Worm (Caenorhabditis elegans) whole organism, early embryonic: Measurements from ENCODE around the gene srd-32.

Experiments used
- B0310.2 ChIP-seq: sonication (generic microtip); optimal IDR thresholded peaks from 2 replicates; lab custom pipeline; 2016; ENCODE audit warnings: mild to moderate bottlenecking, missing genetic modification characterization, missing compliant biosample characterization
- F13C5.2 ChIP-seq: sonication (generic microtip); optimal IDR thresholded peaks from 2 replicates; lab custom pipeline; 2017; ENCODE audit warnings: mild to moderate bottlenecking, missing genetic modification characterization, inconsistent platforms, missing compliant biosample characterization
- aly-1 ChIP-seq: sonication (generic microtip); optimal IDR thresholded peaks from 2 replicates; lab custom pipeline; 2016; ENCODE audit warnings: missing genetic modification characterization, missing compliant biosample characterization
- ama-1 ChIP-seq: fragments of 150-350 bp; optimal IDR thresholded peaks from 2 replicates; lab custom pipeline; 2014
- ceh-13 ChIP-seq: fragments of 200-800 bp; sonication (Bioruptor generic); optimal IDR thresholded peaks from 2 replicates; lab custom pipeline; 2018; ENCODE audit warnings: mild to moderate bottlenecking, missing genetic modification characterization, missing compliant biosample characterization
- ceh-36 ChIP-seq: sonication (generic microtip); optimal IDR thresholded peaks from 2 replicates; lab custom pipeline; 2016; ENCODE audit warnings: missing genetic modification characterization, inconsistent platforms, missing compliant biosample characterization
- ets-7 ChIP-seq: sonication (generic microtip); optimal IDR thresholded peaks from 2 replicates; lab custom pipeline; 2016; ENCODE audit warnings: missing genotype, missing genetic modification characterization, missing compliant biosample characterization
- flt-1 ChIP-seq: fragments of 200-800 bp; sonication (Bioruptor generic); IDR thresholded peaks from 2 replicates; pipeline ENCODE4 v1.3.6; 2022; ENCODE audit warnings: missing genetic modification characterization, missing compliant biosample characterization
- hmbx-1 ChIP-seq: sonication (generic microtip); optimal IDR thresholded peaks from 2 replicates; lab custom pipeline; 2016; ENCODE audit warnings: mild to moderate bottlenecking, missing genetic modification characterization, missing compliant biosample characterization
- hmg-4 ChIP-seq: fragments of 200-800 bp; sonication (Bioruptor generic); optimal IDR thresholded peaks from 2 replicates; lab custom pipeline; 2018; ENCODE audit warnings: mild to moderate bottlenecking, missing genetic modification characterization, missing compliant biosample characterization
- hnd-1 ChIP-seq: sonication (generic microtip); optimal IDR thresholded peaks from 2 replicates; lab custom pipeline; 2016; ENCODE audit warnings: missing genetic modification characterization, missing compliant biosample characterization
- pes-1 ChIP-seq: fragments of 200-800 bp; sonication (Bioruptor generic); IDR thresholded peaks from 2 replicates; pipeline ENCODE4 v1.3.6; 2022; ENCODE audit warnings: missing genetic modification reagents, missing genetic modification characterization, missing compliant biosample characterization
- scrt-1 ChIP-seq: fragments of 200-800 bp; sonication (Bioruptor generic); IDR thresholded peaks from 2 replicates; pipeline ENCODE4 v1.3.6; 2022; ENCODE audit warnings: missing genetic modification characterization, missing compliant biosample characterization
- sea-1 ChIP-seq: fragments of 200-800 bp; sonication (Bioruptor generic); conservative IDR thresholded peaks from 2 replicates; pipeline ENCODE4 v1.3.6; 2022; ENCODE audit warnings: missing genetic modification characterization, missing compliant biosample characterization
- tbx-11 ChIP-seq: fragments of 200-800 bp; sonication (Bioruptor generic); IDR thresholded peaks from 2 replicates; pipeline ENCODE4 v1.3.6; 2022; ENCODE audit warnings: missing genetic modification characterization, missing compliant biosample characterization
- tbx-37 ChIP-seq: fragments of 200-800 bp; sonication (Bioruptor generic); conservative IDR thresholded peaks from 2 replicates; pipeline ENCODE4 v1.3.6; 2022; ENCODE audit warnings: missing genetic modification reagents, missing genetic modification characterization, missing compliant biosample characterization
- tra-4 ChIP-seq: sonication (generic microtip); optimal IDR thresholded peaks from 2 replicates; lab custom pipeline; 2017; ENCODE audit warnings: missing genetic modification characterization, missing compliant biosample characterization

The srd-32 gene

ce11 chrV:4851138-4851537 is 14.3 kb upstream of the srd-32 start, which contains the start of gene nex-4:
nex-4 (plus strand) TSS chrV:4851438.
- TF ChIP-seq ceh-36 (tag; lab: Kevin White, UChicago) (no peak), ceh-13 (no peak), hmg-4 (GFP tag; lab: Kevin White, UChicago) (no peak), pes-1 (GFP tag; lab: Robert Waterston, UW) (no peak), ets-7 (no peak), hmbx-1 (tag; lab: Kevin White, UChicago) (no peak), aly-1 (tag; lab: Kevin White, UChicago) (no peak), hnd-1 (tag; lab: Kevin White, UChicago) (no peak), tra-4 (tag; lab: Kevin White, UChicago) (no peak), ama-1 (no peak), F13C5.2 (no peak), B0310.2 (tag; lab: Kevin White, UChicago) (no peak), flt-1 (GFP tag; lab: Robert Waterston, UW) (no peak), tbx-11 (GFP tag; lab: Robert Waterston, UW) (no peak)

DNA sequence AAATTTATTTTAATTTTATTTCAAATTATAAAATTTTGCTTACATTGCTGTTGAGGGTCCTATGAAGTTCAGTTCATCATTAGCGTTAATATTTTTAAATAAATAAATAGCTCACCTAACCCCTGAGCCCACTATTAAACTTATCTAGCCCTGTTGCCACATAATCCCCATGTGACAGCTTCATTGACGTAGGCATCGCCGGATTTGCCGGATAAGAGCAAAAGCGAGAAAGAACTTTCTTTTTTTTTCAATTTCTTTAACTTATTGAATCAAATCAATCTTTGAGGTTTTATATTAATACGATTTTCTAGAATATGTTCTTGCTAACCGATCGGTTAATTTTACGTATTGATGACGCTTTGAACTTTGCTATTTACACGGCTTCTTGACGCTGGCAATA is 13.5 kb upstream of the srd-32 start:
- TF ChIP-seq ets-7: no peak
- TF ChIP-seq flt-1 (GFP tag; lab: Robert Waterston, UW): no peak

DNA sequence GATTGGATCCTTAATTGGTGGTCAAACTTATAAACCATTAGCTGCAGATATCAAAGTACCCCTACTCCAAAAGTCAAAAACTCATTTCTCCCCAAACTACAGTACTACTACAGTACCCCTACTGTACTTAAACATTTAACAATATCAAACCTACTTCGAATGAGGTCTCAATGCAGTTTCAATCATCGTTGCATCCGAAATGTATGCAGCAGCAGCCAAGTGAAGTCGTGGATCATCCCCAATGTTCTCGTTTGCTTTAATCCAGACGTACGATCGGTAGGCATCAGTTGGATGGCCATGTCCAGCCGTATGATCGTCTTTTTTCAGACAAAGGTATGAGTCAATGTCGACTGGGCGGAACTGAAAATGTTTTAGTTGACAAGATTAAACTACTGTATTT is 7.9 kb upstream of the srd-32 start:
- TF ChIP-seq aly-1 (tag; lab: Kevin White, UChicago) (no peak), tbx-37 (no peak), sea-1 (no peak), hmbx-1 (tag; lab: Kevin White, UChicago) (no peak), flt-1 (GFP tag; lab: Robert Waterston, UW) (no peak), scrt-1 (GFP tag; lab: Robert Waterston, UW) (no peak), ceh-13 (no peak), F13C5.2 (no peak), ceh-36 (tag; lab: Kevin White, UChicago) (no peak), tra-4 (tag; lab: Kevin White, UChicago) (no peak), hnd-1 (tag; lab: Kevin White, UChicago) (no peak), ets-7 (no peak)

DNA sequence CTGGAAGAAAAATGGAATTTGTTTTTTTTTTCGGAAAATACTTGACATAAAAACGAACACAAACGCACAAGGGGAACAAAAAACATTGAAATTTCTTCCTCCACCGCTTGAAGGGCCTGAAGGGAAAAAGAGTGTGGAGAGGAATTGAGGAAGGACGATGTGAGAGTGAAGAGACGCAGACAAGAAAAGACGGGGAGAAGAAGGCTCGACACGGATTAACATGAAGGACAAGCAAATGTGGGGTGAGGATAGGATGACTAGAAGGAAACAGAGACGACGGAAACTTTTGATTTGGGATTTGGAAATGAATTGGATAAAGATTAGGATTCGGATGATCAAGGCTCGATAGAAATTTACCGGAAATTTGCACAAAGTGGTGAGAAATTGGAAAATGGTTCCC is 4.9 kb upstream of the srd-32 start:
- TF ChIP-seq ceh-13 (no peak), ceh-36 (tag; lab: Kevin White, UChicago) (peak; percentile 1), F13C5.2 (peak; percentile 41)

ce11 chrV:4862737-4863136 is 2.7 kb upstream of the srd-32 start, which contains the start of gene C37H5.13:
C37H5.13 (minus strand) TSS chrV:4862965.
- no peak for TF ChIP-seq ceh-13
- no peak for TF ChIP-seq scrt-1 (GFP tag; lab: Robert Waterston, UW)
- TF ChIP-seq F13C5.2: no peak
- no peak for TF ChIP-seq B0310.2 (tag; lab: Kevin White, UChicago)
- TF ChIP-seq sea-1: no peak
- no peak for TF ChIP-seq aly-1 (tag; lab: Kevin White, UChicago)
- no peak for TF ChIP-seq ets-7
- TF ChIP-seq pes-1 (GFP tag; lab: Robert Waterston, UW): no peak
- TF ChIP-seq ceh-36 (tag; lab: Kevin White, UChicago): no peak
- no peak for TF ChIP-seq ama-1
- TF ChIP-seq flt-1 (GFP tag; lab: Robert Waterston, UW): no peak
- TF ChIP-seq tbx-37: no peak

DNA sequence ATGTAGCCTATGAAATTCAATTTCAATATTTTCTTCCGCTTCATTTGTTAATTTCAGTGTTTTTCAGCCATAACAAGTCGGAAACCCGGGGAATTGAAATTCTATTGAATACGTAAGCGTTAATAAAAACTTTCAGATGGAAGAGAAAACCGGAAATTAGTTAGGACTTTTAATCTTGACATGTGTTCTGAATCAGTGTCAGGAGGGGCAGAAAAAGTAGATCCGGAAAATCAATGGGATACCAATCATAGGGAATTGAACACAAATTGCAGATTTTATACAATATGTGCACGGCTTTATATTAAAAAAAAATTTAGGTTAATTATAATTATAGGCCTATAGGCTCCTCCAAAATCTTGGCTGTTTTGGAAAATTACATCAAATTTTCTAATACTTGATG is 1.1 kb upstream of the srd-32 start:
- no peak for TF ChIP-seq hmg-4 (GFP tag; lab: Kevin White, UChicago)
- no peak for TF ChIP-seq ama-1
- TF ChIP-seq ceh-13: no peak
- TF ChIP-seq ceh-36 (tag; lab: Kevin White, UChicago): no peak
- TF ChIP-seq pes-1 (GFP tag; lab: Robert Waterston, UW): no peak
- no peak for TF ChIP-seq tra-4 (tag; lab: Kevin White, UChicago)
- no peak for TF ChIP-seq tbx-37
- no peak for TF ChIP-seq aly-1 (tag; lab: Kevin White, UChicago)
- TF ChIP-seq F13C5.2: no peak
- no peak for TF ChIP-seq ets-7
- no peak for TF ChIP-seq scrt-1 (GFP tag; lab: Robert Waterston, UW)
- no peak for TF ChIP-seq B0310.2 (tag; lab: Kevin White, UChicago)
- TF ChIP-seq flt-1 (GFP tag; lab: Robert Waterston, UW): no peak
- no peak for TF ChIP-seq hnd-1 (tag; lab: Kevin White, UChicago)
- TF ChIP-seq tbx-11 (GFP tag; lab: Robert Waterston, UW): no peak
- no peak for TF ChIP-seq sea-1
- no peak for TF ChIP-seq hmbx-1 (tag; lab: Kevin White, UChicago)

- TF ChIP-seq ama-1: no peak
- TF ChIP-seq aly-1 (tag; lab: Kevin White, UChicago): no peak
- TF ChIP-seq scrt-1 (GFP tag; lab: Robert Waterston, UW): no peak
- no peak for TF ChIP-seq pes-1 (GFP tag; lab: Robert Waterston, UW)
- no peak for TF ChIP-seq flt-1 (GFP tag; lab: Robert Waterston, UW)
- no peak for TF ChIP-seq ets-7
- no peak for TF ChIP-seq sea-1
- TF ChIP-seq ceh-36 (tag; lab: Kevin White, UChicago): no peak
- no peak for TF ChIP-seq tbx-37
- TF ChIP-seq B0310.2 (tag; lab: Kevin White, UChicago): no peak
- no peak for TF ChIP-seq tra-4 (tag; lab: Kevin White, UChicago)
- no peak for TF ChIP-seq ceh-13
- TF ChIP-seq F13C5.2: no peak
- TF ChIP-seq tbx-11 (GFP tag; lab: Robert Waterston, UW): no peak
- no peak for TF ChIP-seq hmbx-1 (tag; lab: Kevin White, UChicago)
- no peak for TF ChIP-seq hnd-1 (tag; lab: Kevin White, UChicago)
- no peak for TF ChIP-seq hmg-4 (GFP tag; lab: Kevin White, UChicago)
These were observed 2.1 kb downstream of the srd-32 start for ce11 chrV:4867535-4867934.

DNA sequence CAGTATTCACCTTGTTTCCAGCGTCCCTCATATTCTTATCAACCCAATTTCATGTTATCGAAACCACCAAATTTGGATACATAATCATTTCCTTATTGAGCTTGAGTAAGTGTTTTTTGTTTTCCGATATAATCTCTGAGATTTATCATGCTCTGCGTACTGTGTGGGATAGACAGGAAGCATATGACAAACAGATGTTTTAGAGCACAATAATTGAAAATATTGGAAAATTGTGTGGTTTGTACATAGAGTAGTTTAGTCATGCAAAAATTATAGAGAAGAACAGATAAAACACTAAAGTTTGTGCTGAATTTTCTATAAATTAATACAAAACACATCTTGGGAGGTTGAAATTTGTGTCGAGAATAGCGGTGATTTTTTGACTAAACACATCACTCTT is 3.2 kb downstream of the srd-32 start:
- TF ChIP-seq ets-7: no peak
- TF ChIP-seq ceh-36 (tag; lab: Kevin White, UChicago): no peak
- TF ChIP-seq sea-1: no peak
- no peak for TF ChIP-seq flt-1 (GFP tag; lab: Robert Waterston, UW)
- no peak for TF ChIP-seq hmbx-1 (tag; lab: Kevin White, UChicago)
- TF ChIP-seq tbx-11 (GFP tag; lab: Robert Waterston, UW): no peak
- no peak for TF ChIP-seq pes-1 (GFP tag; lab: Robert Waterston, UW)
- TF ChIP-seq ceh-13: no peak
- TF ChIP-seq hnd-1 (tag; lab: Kevin White, UChicago): no peak
- no peak for TF ChIP-seq ama-1
- no peak for TF ChIP-seq B0310.2 (tag; lab: Kevin White, UChicago)
- no peak for TF ChIP-seq hmg-4 (GFP tag; lab: Kevin White, UChicago)
- TF ChIP-seq F13C5.2: no peak
- TF ChIP-seq scrt-1 (GFP tag; lab: Robert Waterston, UW): no peak
- no peak for TF ChIP-seq tra-4 (tag; lab: Kevin White, UChicago)
- no peak for TF ChIP-seq aly-1 (tag; lab: Kevin White, UChicago)
